Fruit fly (Drosophila melanogaster): ENCODE data around the gene CG11656.

Gene CG11656

dm6 chr3R:12997550-12998233, 12.0 kb upstream of the CG11656 start, which contains the start of the genes CG17327, CG44194 and CG7518 (continued):
- no peak for TF ChIP-seq CG10366 (GFP tag; IDR thresholded peaks at IDR 0.05)
- no peak for TF ChIP-seq sr (GFP tag; IDR thresholded peaks at IDR 0.05)
- TF ChIP-seq amos (GFP tag; IDR thresholded peaks at IDR 0.05; ENCODE audit: partially characterized antibody) = peak; percentile 51
- TF ChIP-seq fd96Cb (tag; optimal IDR thresholded peaks at IDR 0.05) = peak; percentile 5
- no peak for TF ChIP-seq CG3407 (GFP tag; optimal IDR thresholded peaks at IDR 0.05)
- TF ChIP-seq CG14050 (GFP tag; IDR thresholded peaks at IDR 0.05) = no peak
- no peak for TF ChIP-seq scrt (GFP tag; optimal IDR thresholded peaks at IDR 0.05)
- TF ChIP-seq CG7357 (GFP tag; IDR thresholded peaks at IDR 0.05) = peak; percentile 88
- no peak for TF ChIP-seq wdn (GFP tag; IDR thresholded peaks at IDR 0.05)
- peak; percentile 35 to 39 for TF ChIP-seq dpn (GFP tag; optimal IDR thresholded peaks at IDR 0.05)
- no peak for TF ChIP-seq CG15073 (GFP tag; optimal IDR thresholded peaks at IDR 0.05)
- TF ChIP-seq pho (GFP tag; optimal IDR thresholded peaks at IDR 0.05) = peak; percentile 22
- TF ChIP-seq Ets65A (GFP tag) = no peak
- peak; percentile 52 for TF ChIP-seq HmgD (GFP tag; optimal IDR thresholded peaks at IDR 0.05)
- no peak for TF ChIP-seq CG11247 (GFP tag; IDR thresholded peaks at IDR 0.05)
- peak; percentile 42 for TF ChIP-seq CG15514 (GFP tag; optimal IDR thresholded peaks at IDR 0.05)
- TF ChIP-seq org-1 (GFP tag; optimal IDR thresholded peaks at IDR 0.05) = no peak
- no peak for TF ChIP-seq exex (tag; optimal IDR thresholded peaks at IDR 0.05)
- TF ChIP-seq lov (optimal IDR thresholded peaks at IDR 0.05) = no peak
- TF ChIP-seq lov (GFP tag; IDR thresholded peaks at IDR 0.05) = no peak
- no peak for TF ChIP-seq CG10431 (GFP tag; optimal IDR thresholded peaks at IDR 0.05)
- no peak for TF ChIP-seq CG10209 (GFP tag; optimal IDR thresholded peaks at IDR 0.05)
- TF ChIP-seq jumu (GFP tag; optimal IDR thresholded peaks at IDR 0.05) = no peak
- no peak for TF ChIP-seq Hmx (GFP tag; optimal IDR thresholded peaks at IDR 0.05)
- peak; percentile 16 for TF ChIP-seq fu2 (GFP tag; optimal IDR thresholded peaks at IDR 0.05)
- TF ChIP-seq gce (GFP tag; IDR thresholded peaks at IDR 0.05) = no peak
- peak; percentile 42 for TF ChIP-seq CTCF (GFP tag; optimal IDR thresholded peaks at IDR 0.05)
- TF ChIP-seq ewg (GFP tag; optimal IDR thresholded peaks at IDR 0.05) = no peak
- no peak for TF ChIP-seq Atf-2 (GFP tag; optimal IDR thresholded peaks at IDR 0.05)
- no peak for TF ChIP-seq Nf-YC (tag; optimal IDR thresholded peaks at IDR 0.05)
- no peak for TF ChIP-seq CG5180 (GFP tag; optimal IDR thresholded peaks at IDR 0.05)
- no peak for TF ChIP-seq TFAM (GFP tag; optimal IDR thresholded peaks at IDR 0.05)
- TF ChIP-seq shn (GFP tag; optimal IDR thresholded peaks at IDR 0.05) = no peak
- TF ChIP-seq CG3847 (GFP tag; IDR thresholded peaks at IDR 0.05) = peak; percentile 24; the same call in 1 of the 2 replicates
- TF ChIP-seq CG6175 (GFP tag; IDR thresholded peaks at IDR 0.05) = no peak
- TF ChIP-seq CG2120 (GFP tag; optimal IDR thresholded peaks at IDR 0.05) = peak; percentile 42
- no peak for TF ChIP-seq CG7372 (GFP tag; IDR thresholded peaks at IDR 0.05)
- peak; percentile 66 for TF ChIP-seq CG12391 (tag; optimal IDR thresholded peaks at IDR 0.05)
- no peak for TF ChIP-seq CG15479 (GFP tag; optimal IDR thresholded peaks at IDR 0.05)
- TF ChIP-seq CG17568 (GFP tag; optimal IDR thresholded peaks at IDR 0.05) = no peak
- no peak for TF ChIP-seq CG5953 (GFP tag; IDR thresholded peaks at IDR 0.05)
- no peak for TF ChIP-seq CG3065 (GFP tag; optimal IDR thresholded peaks at IDR 0.05)
- no peak for TF ChIP-seq Lim3 (GFP tag; IDR thresholded peaks at IDR 0.05)
- TF ChIP-seq tgo (GFP tag; IDR thresholded peaks at IDR 0.05) = no peak
- TF ChIP-seq Gug (GFP tag; IDR thresholded peaks at IDR 0.05) = no peak; the same call in 3 of the 4 replicates
- TF ChIP-seq sim (GFP tag; IDR thresholded peaks at IDR 0.05) = no peak
- no peak for TF ChIP-seq Stat92E (GFP tag; optimal IDR thresholded peaks at IDR 0.05)
- no peak for TF ChIP-seq NK7.1 (GFP tag; optimal IDR thresholded peaks at IDR 0.05)
- TF ChIP-seq trem (tag; optimal IDR thresholded peaks at IDR 0.05) = peak; percentile 38
- no peak for TF ChIP-seq Rx (GFP tag; IDR thresholded peaks at IDR 0.05)
- no peak for TF ChIP-seq chm (GFP tag; IDR thresholded peaks at IDR 0.05)
- peak; percentile 12 for TF ChIP-seq CG10654 (GFP tag; optimal IDR thresholded peaks at IDR 0.05)

Data from whole organism, embryonic.